Fruit fly (Drosophila melanogaster) whole organism, prepupa: ENCODE results near the gene Ns1.

ENCODE experiments used
- CG10631 ChIP-seq: fragments of 200-800 bp; sonication (Bioruptor generic); optimal IDR thresholded peaks from 2 replicates; lab custom pipeline; 2016; ENCODE audit warnings: missing biosample characterization, missing genetic modification characterization
- CG10669 ChIP-seq: fragments of 200-800 bp; sonication (Bioruptor generic); optimal IDR thresholded peaks from 3 replicates; lab custom pipeline; 2018; ENCODE audit warnings: missing biosample characterization, mild to moderate bottlenecking, missing genetic modification characterization, moderate library complexity
- CG11294 ChIP-seq: fragments of 200-800 bp; sonication (Bioruptor generic); IDR thresholded peaks from 2 replicates; pipeline ENCODE4 v1.3.6; 2022; ENCODE audit warnings: missing biosample characterization, missing genetic modification characterization
- CG15336 ChIP-seq: fragments of 200-800 bp; sonication (Bioruptor generic); IDR thresholded peaks from 2 replicates; pipeline ENCODE4 v1.3.6; 2022; ENCODE audit warnings: missing biosample characterization, missing genetic modification characterization
- CG16779 ChIP-seq: fragments of 200-800 bp; sonication (Bioruptor generic); optimal IDR thresholded peaks from 3 replicates; lab custom pipeline; 2017; ENCODE audit warnings: missing biosample characterization, mild to moderate bottlenecking, missing genetic modification characterization
- CG31627 ChIP-seq: fragments of 200-800 bp; sonication (Bioruptor generic); optimal IDR thresholded peaks from 3 replicates; lab custom pipeline; 2016; ENCODE audit warnings: missing biosample characterization, missing genetic modification characterization
- CG34406 ChIP-seq: fragments of 200-800 bp; sonication (Bioruptor generic); optimal IDR thresholded peaks from 3 replicates; lab custom pipeline; 2016; ENCODE audit warnings: missing biosample characterization, missing genetic modification characterization
- CG4318 ChIP-seq: fragments of 200-800 bp; sonication (Bioruptor generic); optimal IDR thresholded peaks from 3 replicates; lab custom pipeline; 2017; ENCODE audit warnings: missing biosample characterization, mild to moderate bottlenecking, missing genetic modification characterization
- CG6163 ChIP-seq: fragments of 200-800 bp; sonication (Bioruptor generic); IDR thresholded peaks from 3 replicates; pipeline ENCODE4 v1.3.6; 2022; ENCODE audit warnings: missing biosample characterization, missing genetic modification characterization
- CG6792 ChIP-seq: fragments of 200-800 bp; sonication (Bioruptor generic); optimal IDR thresholded peaks from 3 replicates; lab custom pipeline; 2016; ENCODE audit warnings: missing biosample characterization, missing genetic modification characterization
- CG7368 ChIP-seq: fragments of 200-800 bp; sonication (Bioruptor generic); optimal IDR thresholded peaks from 3 replicates; lab custom pipeline; 2016; ENCODE audit warnings: missing biosample characterization, missing genetic modification characterization
- CG8119 ChIP-seq: fragments of 200-800 bp; sonication (Bioruptor generic); IDR thresholded peaks from 3 replicates; pipeline ENCODE4 v1.3.6; 2022; ENCODE audit warnings: missing biosample characterization, missing genetic modification characterization
- CG8319 ChIP-seq: fragments of 200-800 bp; sonication (Bioruptor generic); optimal IDR thresholded peaks from 3 replicates; lab custom pipeline; 2016; ENCODE audit warnings: missing biosample characterization, missing genetic modification characterization
- Eip75B ChIP-seq: fragments of 200-800 bp; sonication (Bioruptor generic); optimal IDR thresholded peaks from 3 replicates; lab custom pipeline; 2016; ENCODE audit warnings: missing biosample characterization, missing genetic modification characterization
- Eip78C ChIP-seq: fragments of 200-800 bp; sonication (Bioruptor generic); peaks from one replicate; lab custom pipeline; 2016; ENCODE audit warnings: missing biosample characterization, missing genetic modification characterization
- Eip93F ChIP-seq: fragments of 200-800 bp; sonication (Bioruptor generic); optimal IDR thresholded peaks from 2 replicates; lab custom pipeline; 2016; ENCODE audit warnings: missing biosample characterization, mild to moderate bottlenecking, missing genetic modification characterization
- Ets21C ChIP-seq: fragments of 200-800 bp; sonication (Bioruptor generic); optimal IDR thresholded peaks from 3 replicates; lab custom pipeline; 2016; ENCODE audit warnings: missing biosample characterization, missing genetic modification characterization
- Ets96B ChIP-seq: fragments of 200-800 bp; optimal IDR thresholded peaks from 2 replicates; lab custom pipeline; 2019; ENCODE audit warnings: missing biosample characterization, mild to moderate bottlenecking, missing genetic modification characterization, moderate library complexity
- Hr4 ChIP-seq: fragments of 200-800 bp; sonication (Bioruptor generic); optimal IDR thresholded peaks from 3 replicates; lab custom pipeline; 2016; ENCODE audit warnings: missing biosample characterization, missing genetic modification characterization
- Lpt ChIP-seq: fragments of 200-800 bp; sonication (Bioruptor generic); optimal IDR thresholded peaks from 3 replicates; lab custom pipeline; 2016; ENCODE audit warnings: missing biosample characterization, missing genetic modification characterization
- Met ChIP-seq: fragments of 200-800 bp; sonication (Bioruptor generic); optimal IDR thresholded peaks from 3 replicates; lab custom pipeline; 2016; ENCODE audit warnings: missing biosample characterization, missing genetic modification characterization
- Sox15 ChIP-seq: fragments of 200-800 bp; sonication (Bioruptor generic); optimal IDR thresholded peaks from 3 replicates; lab custom pipeline; 2016; ENCODE audit warnings: missing biosample characterization, missing genetic modification characterization
- achi ChIP-seq: fragments of 200-800 bp; sonication (Bioruptor generic); optimal IDR thresholded peaks from 3 replicates; lab custom pipeline; 2016; ENCODE audit warnings: missing biosample characterization, missing genetic modification characterization
- dsx ChIP-seq: fragments of 200-800 bp; optimal IDR thresholded peaks from 3 replicates; lab custom pipeline; 2019; ENCODE audit warnings: missing biosample characterization, mild to moderate bottlenecking, missing genetic modification characterization, moderate library complexity; ENCODE audit not compliant: poor library complexity, severe bottlenecking
- eg ChIP-seq: fragments of 200-800 bp; sonication (Bioruptor generic); IDR thresholded peaks from 3 replicates; pipeline ENCODE4 v1.3.6; 2022; ENCODE audit warnings: missing biosample characterization, missing genetic modification characterization
- esn ChIP-seq: fragments of 200-800 bp; sonication (Bioruptor generic); optimal IDR thresholded peaks from 2 replicates; lab custom pipeline; 2016; ENCODE audit warnings: missing biosample characterization, mild to moderate bottlenecking, missing genetic modification characterization, moderate library complexity
- fd59A ChIP-seq: fragments of 200-800 bp; sonication (Bioruptor generic); optimal IDR thresholded peaks from 2 replicates; lab custom pipeline; 2017; ENCODE audit warnings: missing biosample characterization, mild to moderate bottlenecking, missing genetic modification characterization, missing genetic modification reagents
- fkh ChIP-seq: fragments of 200-800 bp; sonication (Bioruptor generic); optimal IDR thresholded peaks from 3 replicates; lab custom pipeline; 2017; ENCODE audit warnings: missing biosample characterization, mild to moderate bottlenecking, missing genetic modification characterization, moderate library complexity
- net ChIP-seq: fragments of 200-800 bp; sonication (Bioruptor generic); optimal IDR thresholded peaks from 3 replicates; lab custom pipeline; 2016; ENCODE audit warnings: missing biosample characterization, missing genetic modification characterization
- pdm3 ChIP-seq: fragments of 200-800 bp; sonication (Bioruptor generic); optimal IDR thresholded peaks from 3 replicates; lab custom pipeline; 2016; ENCODE audit warnings: missing biosample characterization, missing genetic modification characterization
- salr ChIP-seq, 2 experiments: fragments of 200-800 bp; sonication (Bioruptor generic); optimal IDR thresholded peaks; 3 replicates each; lab custom pipeline; 2016 to 2018; ENCODE audit warnings: missing biosample characterization in 2 of 2, missing genetic modification characterization in 2 of 2, mild to moderate bottlenecking in 1 of 2
- ss ChIP-seq, 2 experiments: fragments of 200-800 bp; sonication (Bioruptor generic); optimal IDR thresholded peaks; 2 replicates in 1 of 2; 3 replicates in 1 of 2; lab custom pipeline; 2017 to 2018; ENCODE audit warnings: mild to moderate bottlenecking in 2 of 2, missing biosample characterization in 2 of 2, missing genetic modification characterization in 2 of 2, moderate library complexity in 1 of 2
- vri ChIP-seq: fragments of 200-800 bp; sonication (Bioruptor generic); optimal IDR thresholded peaks from 3 replicates; lab custom pipeline; 2016; ENCODE audit warnings: missing biosample characterization, mild to moderate bottlenecking, missing genetic modification characterization

The Ns1 gene

DNA sequence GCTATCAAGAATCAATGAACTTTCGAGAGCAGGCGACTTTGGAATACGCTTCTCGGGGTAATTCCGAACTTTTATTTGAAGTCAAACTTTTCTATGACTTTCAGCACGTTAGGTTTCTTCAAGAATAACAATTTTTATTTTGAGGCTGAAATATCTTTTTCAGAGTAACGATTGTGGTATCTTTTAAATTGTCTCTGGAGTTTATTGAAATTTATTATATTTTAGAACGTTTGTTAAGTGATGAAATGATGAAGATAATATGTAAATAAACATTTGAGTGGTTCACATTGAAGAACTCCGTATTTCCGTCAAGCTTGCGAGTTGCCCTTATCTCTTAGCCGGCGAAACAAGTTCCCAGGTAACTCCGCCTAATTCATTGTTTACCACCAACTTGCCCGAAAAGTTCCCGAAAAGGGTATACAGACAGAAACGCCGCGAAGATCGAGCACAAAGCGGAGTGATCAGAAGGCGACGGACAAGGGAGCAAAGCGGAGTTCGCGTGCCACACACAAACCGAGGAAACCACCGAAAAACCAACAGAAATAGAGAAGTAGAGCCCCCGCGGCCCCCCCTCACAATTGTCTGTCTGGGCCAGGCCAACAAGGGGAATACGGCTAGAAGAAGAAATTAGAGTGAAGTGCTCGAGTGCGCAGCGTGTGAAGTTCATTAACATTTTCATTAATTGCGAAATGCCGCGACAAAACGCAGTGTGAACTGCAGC lies 45.3 kb upstream of the Ns1 start (continued):
- TF ChIP-seq CG8319 (GFP tag; lab: Kevin White, UChicago): peak; percentile 33
- TF ChIP-seq Ets96B (tag; lab: Kevin White, UChicago): peak; percentile 59
- TF ChIP-seq CG34406 (GFP tag; lab: Kevin White, UChicago): peak; percentile 54
- no peak for TF ChIP-seq CG15336
- TF ChIP-seq Met: peak; percentile 83
- peak; percentile 54 for TF ChIP-seq net (GFP tag; lab: Kevin White, UChicago)
- no peak for TF ChIP-seq CG8119 (GFP tag; lab: Robert Waterston, UW)
- TF ChIP-seq CG31627 (GFP tag; lab: Kevin White, UChicago): peak; percentile 75
- no peak for TF ChIP-seq CG11294 (GFP tag; lab: Robert Waterston, UW)
- TF ChIP-seq Sox15 (GFP tag; lab: Kevin White, UChicago): peak; percentile 37

DNA sequence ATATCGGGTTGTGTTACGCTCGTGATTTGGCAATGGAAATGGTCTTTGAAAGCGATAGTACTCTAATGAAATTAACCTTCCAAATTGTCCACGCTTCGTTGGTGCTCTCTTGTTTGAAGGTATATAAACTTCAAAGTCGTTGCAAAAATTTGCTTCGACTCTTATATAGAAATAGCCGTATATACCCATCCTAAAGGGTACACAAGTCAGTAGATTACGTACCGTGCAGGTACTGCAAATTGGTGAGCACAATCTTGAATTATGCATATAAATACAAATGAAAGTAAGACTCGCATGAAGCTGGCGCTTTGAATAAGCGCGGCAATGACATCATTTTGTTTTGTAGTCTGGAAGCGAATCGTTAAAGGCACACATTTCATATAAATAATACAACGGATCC lies 43.8 kb upstream of the Ns1 start:
- TF ChIP-seq CG11294 (GFP tag; lab: Robert Waterston, UW) (no peak), Eip93F (GFP tag; lab: Kevin White, UChicago) (no peak), CG16779 (tag; lab: Kevin White, UChicago) (no peak), salr (GFP tag; optimal IDR thresholded peaks at IDR 0.05; lab: Kevin White, UChicago) (no peak), Met (peak; percentile 35), CG6792 (no peak), vri (GFP tag; lab: Kevin White, UChicago) (peak; percentile 40), CG4318 (GFP tag; lab: Kevin White, UChicago) (no peak), Eip78C (GFP tag; lab: Kevin White, UChicago) (peak; percentile 55), Lpt (GFP tag; lab: Kevin White, UChicago) (no peak), pdm3 (GFP tag; lab: Kevin White, UChicago) (no peak), esn (GFP tag; lab: Kevin White, UChicago) (peak; percentile 14), achi (GFP tag; lab: Kevin White, UChicago) (no peak), Hr4 (GFP tag; lab: Kevin White, UChicago) (no peak), dsx (GFP tag; lab: Kevin White, UChicago) (no peak), fd59A (no peak), CG6163 (no peak), Eip75B (no peak), fkh (GFP tag; lab: Kevin White, UChicago) (no peak), CG8119 (GFP tag; lab: Robert Waterston, UW) (no peak), CG10631 (GFP tag; lab: Kevin White, UChicago) (no peak)

DNA sequence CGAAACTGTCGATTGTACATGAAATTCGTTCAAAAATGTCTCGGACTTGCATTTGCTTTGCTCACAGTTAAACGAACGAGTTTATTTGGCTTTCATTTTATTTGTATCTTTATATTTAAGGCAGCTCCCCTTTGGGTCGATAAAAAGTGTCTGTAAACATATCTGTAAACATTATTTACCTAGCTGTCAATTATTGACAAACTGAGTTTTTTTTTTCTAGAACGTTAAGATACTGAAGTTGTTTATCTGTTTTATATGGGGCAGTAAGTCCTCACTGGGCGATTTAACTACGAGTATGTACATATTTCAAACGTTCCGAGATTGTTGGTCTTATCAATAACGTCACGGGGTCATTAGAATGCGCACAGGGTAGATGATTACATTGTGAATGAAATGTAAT lies 43.2 kb upstream of the Ns1 start:
- TF ChIP-seq Ets21C (GFP tag; lab: Kevin White, UChicago) (no peak), fkh (GFP tag; lab: Kevin White, UChicago) (peak; percentile 95), vri (GFP tag; lab: Kevin White, UChicago) (peak; percentile 31)
- TF ChIP-seq, all 60 proteins: peak for 2

DNA sequence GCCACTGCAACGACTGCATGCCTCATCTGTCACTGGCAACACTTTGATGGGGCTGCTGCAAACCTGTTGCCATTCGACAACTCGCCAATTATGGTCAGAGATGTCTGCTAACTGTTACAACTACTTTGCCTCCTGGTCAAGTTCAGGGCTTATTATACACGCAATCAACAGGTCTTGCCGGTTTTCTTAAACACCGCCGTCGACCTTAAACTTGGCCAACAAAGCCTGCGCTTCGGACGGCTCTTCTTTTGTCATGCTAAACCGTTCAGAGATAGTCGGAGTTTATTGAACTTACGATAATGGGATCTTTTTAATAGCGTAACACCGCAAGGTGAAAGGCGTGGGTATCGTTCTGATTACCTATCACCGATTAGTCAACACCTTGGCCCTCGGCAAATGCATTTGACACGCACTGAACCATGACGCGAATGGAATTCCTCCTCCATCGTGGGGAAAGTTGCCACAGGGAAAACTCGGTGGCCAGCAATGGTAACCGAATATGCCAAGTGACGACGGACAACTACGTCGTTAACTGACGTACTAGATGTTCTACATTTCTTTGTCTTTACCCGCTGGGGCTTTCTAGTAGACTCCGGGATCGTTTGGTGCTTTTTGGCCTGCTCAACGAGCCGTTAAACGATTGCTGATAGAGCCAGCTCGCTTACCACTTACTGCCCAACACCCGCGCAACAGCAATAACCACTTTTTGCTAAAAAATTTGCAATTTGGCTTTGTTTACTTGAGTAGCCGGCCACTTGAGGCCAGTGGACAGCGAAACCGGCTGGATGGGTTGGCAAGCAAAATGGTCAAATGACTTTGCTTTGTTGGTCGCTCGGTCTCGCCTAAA lies 38.6 kb upstream of the Ns1 start:
- TF ChIP-seq dsx (GFP tag; lab: Kevin White, UChicago) (peak; percentile 27), eg (peak; percentile 12; the same call in 1 of the 3 replicates), fd59A (no peak), ss (GFP tag; optimal IDR thresholded peaks at IDR 0.05; lab: Kevin White, UChicago) (peak in 1 of 2 experiments; percentile 41), vri (GFP tag; lab: Kevin White, UChicago) (peak; percentile 85), CG10669 (no peak), CG7368 (no peak)
